Fruit fly (Drosophila melanogaster) whole organism: ENCODE results near the gene CG17931.

Source experiments
- CG8478 ChIP-seq: fragments of >200 bp; optimal IDR thresholded peaks from 2 replicates; lab custom pipeline; 2018; ENCODE audit warnings: inconsistent platforms
- Dll ChIP-seq: fragments of >200 bp; optimal IDR thresholded peaks from 2 replicates; lab custom pipeline; 2017
- EcR ChIP-seq, 2 experiments: fragments of >200 bp; optimal IDR thresholded peaks; 2 replicates each; lab custom pipeline; 2017; ENCODE audit warnings: missing biosample characterization in 2 of 2, missing genetic modification characterization in 2 of 2, missing genetic modification reagents in 2 of 2
- pan ChIP-seq: fragments of >200 bp; optimal IDR thresholded peaks from 2 replicates; lab custom pipeline; 2017
- psq ChIP-seq: fragments of >200 bp; optimal IDR thresholded peaks from 2 replicates; lab custom pipeline; 2017
- usp ChIP-seq: fragments of >200 bp; optimal IDR thresholded peaks from 2 replicates; lab custom pipeline; 2017; ENCODE audit warnings: missing biosample characterization, missing genetic modification characterization, mixed read lengths

- no peak for TF ChIP-seq EcR (GFP tag; optimal IDR thresholded peaks at IDR 0.05; lab: Kevin White, UChicago)
- no peak for TF ChIP-seq psq (lab: Kevin White, UChicago)
- TF ChIP-seq usp, result no peak
- peak; percentile 66 for TF ChIP-seq CG8478
- no peak for TF ChIP-seq pan (lab: Kevin White, UChicago)
- TF ChIP-seq Dll, result no peak
Measured at dm6 chr3R:16403023-16403733, 43.9 kb upstream of the CG17931 start, which contains the start of gene ss.
